Fruit fly (Drosophila melanogaster) whole organism, adult: ENCODE data around the gene Tbh.

ENCODE experiments used
- CG11617 ChIP-seq: fragments of 200-800 bp; sonication (Bioruptor generic); optimal IDR thresholded peaks from 2 replicates; lab custom pipeline; 2017; ENCODE audit warnings: mild to moderate bottlenecking, missing biosample characterization, missing genetic modification reagents, missing genetic modification characterization
- CG33017 ChIP-seq: fragments of 200-800 bp; sonication (Bioruptor generic); optimal IDR thresholded peaks from 2 replicates; lab custom pipeline; 2018; ENCODE audit warnings: missing biosample characterization, mild to moderate bottlenecking, missing genetic modification characterization, moderate library complexity
- CG5204 ChIP-seq: fragments of 200-800 bp; sonication (Bioruptor generic); optimal IDR thresholded peaks from 2 replicates; lab custom pipeline; 2016; ENCODE audit warnings: missing biosample characterization, missing genetic modification characterization
- Clk ChIP-seq: fragments of 200-800 bp; sonication (Bioruptor generic); optimal IDR thresholded peaks from 2 replicates; lab custom pipeline; 2017; ENCODE audit warnings: missing biosample characterization, missing genetic modification characterization
- Hr96 ChIP-seq: fragments of 200-800 bp; sonication (Bioruptor generic); optimal IDR thresholded peaks from 2 replicates; lab custom pipeline; 2016; ENCODE audit warnings: missing biosample characterization, missing genetic modification characterization
- Mnt ChIP-seq: fragments of 200-800 bp; sonication (Bioruptor generic); optimal IDR thresholded peaks from 2 replicates; lab custom pipeline; 2016; ENCODE audit warnings: missing biosample characterization, mild to moderate bottlenecking, missing genetic modification characterization
- tj ChIP-seq: fragments of 200-800 bp; sonication (Bioruptor generic); optimal IDR thresholded peaks from 3 replicates; lab custom pipeline; 2017; ENCODE audit warnings: missing biosample characterization, mild to moderate bottlenecking, missing genetic modification characterization, moderate library complexity

DNA sequence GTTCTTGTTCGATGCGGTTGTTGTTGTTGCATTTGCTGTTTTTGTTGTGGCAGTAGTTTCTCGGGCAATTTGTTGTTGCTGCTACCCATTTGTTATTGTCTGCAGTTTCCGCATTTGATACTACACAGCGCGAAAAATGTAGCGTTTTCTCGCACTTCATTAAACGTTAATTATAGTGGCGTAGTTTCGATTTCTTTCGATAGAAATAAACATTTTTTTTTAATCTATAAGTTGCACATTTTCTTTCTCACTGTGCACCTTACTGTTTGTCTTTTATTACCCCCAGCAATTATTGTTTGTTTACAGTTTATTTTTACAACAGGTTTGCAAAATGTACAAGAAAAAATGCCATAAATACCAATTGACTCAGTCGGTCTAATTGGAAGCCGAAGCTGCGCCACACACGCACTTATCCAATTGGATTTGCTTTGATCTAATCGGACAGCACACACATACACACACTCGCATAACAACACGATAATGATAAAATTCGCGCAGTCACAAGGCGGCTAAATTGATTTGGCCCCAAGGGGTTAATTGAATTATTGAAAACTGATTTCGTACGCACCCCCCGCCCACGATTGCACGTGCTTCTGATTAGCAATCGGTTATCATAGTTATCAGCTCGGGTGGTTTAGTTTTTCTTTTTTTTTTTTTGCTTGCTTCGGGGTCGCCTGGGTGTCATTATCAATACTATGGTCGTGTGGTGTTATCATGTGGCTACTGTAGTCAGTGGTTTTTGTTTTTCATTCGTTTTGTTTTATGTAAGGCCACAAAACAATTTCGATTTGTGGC, 29.5 kb upstream of the Tbh start:
- TF ChIP-seq Clk (GFP tag; lab: Kevin White, UChicago) (no peak), tj (GFP tag; lab: Kevin White, UChicago) (peak; percentile 17), CG11617 (no peak), CG33017 (tag; lab: Kevin White, UChicago) (no peak), Hr96 (GFP tag; lab: Kevin White, UChicago) (no peak), CG5204 (GFP tag; lab: Kevin White, UChicago) (no peak), Mnt (GFP tag; lab: Kevin White, UChicago) (peak; percentile 14)
